Worm (Caenorhabditis elegans): ENCODE data around the gene C08B6.10.

Gene C08B6.10

ce11 chrV:10091152-10091551 lies 34.1 kb upstream of the C08B6.10 start, which contains the start of gene R04B5.11:
TSS of gene R04B5.11 (minus strand) at chrV:10091252.
- TF ChIP-seq ztf-23 (GFP tag; IDR thresholded peaks at IDR 0.05) (no peak), ztf-29 (GFP tag; IDR thresholded peaks at IDR 0.05) (no peak), ref-1 (GFP tag; conservative IDR thresholded peaks at IDR 0.05) (no peak), T22C8.4 (GFP tag; IDR thresholded peaks at IDR 0.05) (no peak), klf-2 (GFP tag; conservative IDR thresholded peaks at IDR 0.05) (no peak)

- TF ChIP-seq ref-1 (GFP tag; conservative IDR thresholded peaks at IDR 0.05) (no peak), tab-1 (GFP tag; IDR thresholded peaks at IDR 0.05) (no peak), cog-1 (tag; optimal IDR thresholded peaks at IDR 0.05) (no peak), klf-2 (GFP tag; conservative IDR thresholded peaks at IDR 0.05) (no peak), flt-1 (GFP tag; IDR thresholded peaks at IDR 0.05) (no peak), ztf-23 (GFP tag; IDR thresholded peaks at IDR 0.05) (no peak), med-1 (GFP tag; optimal IDR thresholded peaks at IDR 0.05; ENCODE audit: insufficient read depth) (no peak), ztf-29 (GFP tag; IDR thresholded peaks at IDR 0.05) (no peak), T22C8.4 (GFP tag; IDR thresholded peaks at IDR 0.05) (no peak)
These were observed 30.9 kb upstream of the C08B6.10 start, which contains the start of gene srd-49 for ce11 chrV:10094374-10094773. TSS of gene srd-49 (plus strand) at chrV:10094674.

- no peak for TF ChIP-seq ref-1 (GFP tag; conservative IDR thresholded peaks at IDR 0.05)
- no peak for TF ChIP-seq tab-1 (GFP tag; IDR thresholded peaks at IDR 0.05)
- no peak for TF ChIP-seq ztf-23 (GFP tag; IDR thresholded peaks at IDR 0.05)
- no peak for TF ChIP-seq klf-2 (GFP tag; conservative IDR thresholded peaks at IDR 0.05)
- no peak for TF ChIP-seq T22C8.4 (GFP tag; IDR thresholded peaks at IDR 0.05)
- no peak for TF ChIP-seq cog-1 (tag; optimal IDR thresholded peaks at IDR 0.05)
- no peak for TF ChIP-seq med-1 (GFP tag; optimal IDR thresholded peaks at IDR 0.05; ENCODE audit: insufficient read depth)
- TF ChIP-seq flt-1 (GFP tag; IDR thresholded peaks at IDR 0.05), result no peak
- TF ChIP-seq ztf-29 (GFP tag; IDR thresholded peaks at IDR 0.05), result no peak
These were observed 28.4 kb upstream of the C08B6.10 start for ce11 chrV:10096932-10097331.

- no peak for TF ChIP-seq ref-1 (GFP tag; conservative IDR thresholded peaks at IDR 0.05)
These were observed 26.9 kb upstream of the C08B6.10 start, which contains the start of gene ugt-47 for ce11 chrV:10098429-10098828. TSS of gene ugt-47 (minus strand) at chrV:10098597.

- no peak for TF ChIP-seq flt-1 (GFP tag; IDR thresholded peaks at IDR 0.05)
- TF ChIP-seq ztf-29 (GFP tag; IDR thresholded peaks at IDR 0.05), result no peak
- TF ChIP-seq tab-1 (GFP tag; IDR thresholded peaks at IDR 0.05), result no peak
- no peak for TF ChIP-seq cog-1 (tag; optimal IDR thresholded peaks at IDR 0.05)
- TF ChIP-seq ref-1 (GFP tag; conservative IDR thresholded peaks at IDR 0.05), result no peak
- no peak for TF ChIP-seq klf-2 (GFP tag; conservative IDR thresholded peaks at IDR 0.05)
- no peak for TF ChIP-seq T22C8.4 (GFP tag; IDR thresholded peaks at IDR 0.05)
- no peak for TF ChIP-seq med-1 (GFP tag; optimal IDR thresholded peaks at IDR 0.05; ENCODE audit: insufficient read depth)
- no peak for TF ChIP-seq ztf-23 (GFP tag; IDR thresholded peaks at IDR 0.05)
These were observed 23.4 kb upstream of the C08B6.10 start, which contains the start of gene C08B6.14 for ce11 chrV:10101916-10102315. TSS of gene C08B6.14 (minus strand) at chrV:10102016.

ce11 chrV:10103811-10104210 lies 21.5 kb upstream of the C08B6.10 start:
- TF ChIP-seq tab-1 (GFP tag; IDR thresholded peaks at IDR 0.05), result no peak
- TF ChIP-seq ztf-23 (GFP tag; IDR thresholded peaks at IDR 0.05), result no peak
- no peak for TF ChIP-seq flt-1 (GFP tag; IDR thresholded peaks at IDR 0.05)
- no peak for TF ChIP-seq klf-2 (GFP tag; conservative IDR thresholded peaks at IDR 0.05)
- TF ChIP-seq ref-1 (GFP tag; conservative IDR thresholded peaks at IDR 0.05), result no peak
- TF ChIP-seq med-1 (GFP tag; optimal IDR thresholded peaks at IDR 0.05; ENCODE audit: insufficient read depth), result no peak

ce11 chrV:10104785-10105310 lies 20.4 kb upstream of the C08B6.10 start, which contains the start of gene ugt-17:
TSS of gene ugt-17 (minus strand) at chrV:10104964.
- no peak for TF ChIP-seq ztf-23 (GFP tag; IDR thresholded peaks at IDR 0.05)
- no peak for TF ChIP-seq klf-2 (GFP tag; conservative IDR thresholded peaks at IDR 0.05)
- no peak for TF ChIP-seq med-1 (GFP tag; optimal IDR thresholded peaks at IDR 0.05; ENCODE audit: insufficient read depth)
- TF ChIP-seq ref-1 (GFP tag; conservative IDR thresholded peaks at IDR 0.05), result no peak
- no peak for TF ChIP-seq T22C8.4 (GFP tag; IDR thresholded peaks at IDR 0.05)

ce11 chrV:10105412-10105811 lies 19.9 kb upstream of the C08B6.10 start, which contains the start of gene C08B6.2:
TSS of gene C08B6.2 (plus strand) at chrV:10105712.
- no peak for TF ChIP-seq tab-1 (GFP tag; IDR thresholded peaks at IDR 0.05)

- no peak for TF ChIP-seq ztf-23 (GFP tag; IDR thresholded peaks at IDR 0.05)
These were observed 18.0 kb upstream of the C08B6.10 start, which contains the start of gene C08B6.11 for ce11 chrV:10107309-10107708. TSS of gene C08B6.11 (plus strand) at chrV:10107609.

- TF ChIP-seq cog-1 (tag; optimal IDR thresholded peaks at IDR 0.05) (no peak), klf-2 (GFP tag; conservative IDR thresholded peaks at IDR 0.05) (no peak), ref-1 (GFP tag; conservative IDR thresholded peaks at IDR 0.05) (no peak), T22C8.4 (GFP tag; IDR thresholded peaks at IDR 0.05) (no peak), med-1 (GFP tag; optimal IDR thresholded peaks at IDR 0.05; ENCODE audit: insufficient read depth) (no peak), tab-1 (GFP tag; IDR thresholded peaks at IDR 0.05) (no peak), flt-1 (GFP tag; IDR thresholded peaks at IDR 0.05) (no peak), ztf-23 (GFP tag; IDR thresholded peaks at IDR 0.05) (no peak), ztf-29 (GFP tag; IDR thresholded peaks at IDR 0.05) (no peak)
These were observed 14.2 kb upstream of the C08B6.10 start for ce11 chrV:10111129-10111528.

- TF ChIP-seq cog-1 (tag; optimal IDR thresholded peaks at IDR 0.05) (no peak), T22C8.4 (GFP tag; IDR thresholded peaks at IDR 0.05) (no peak), klf-2 (GFP tag; conservative IDR thresholded peaks at IDR 0.05) (no peak), flt-1 (GFP tag; IDR thresholded peaks at IDR 0.05) (no peak), tab-1 (GFP tag; IDR thresholded peaks at IDR 0.05) (no peak), ref-1 (GFP tag; conservative IDR thresholded peaks at IDR 0.05) (no peak), ztf-23 (GFP tag; IDR thresholded peaks at IDR 0.05) (no peak), ztf-29 (GFP tag; IDR thresholded peaks at IDR 0.05) (no peak), med-1 (GFP tag; optimal IDR thresholded peaks at IDR 0.05; ENCODE audit: insufficient read depth) (no peak)
These were observed 13.1 kb upstream of the C08B6.10 start, which contains the start of gene C08B6.3 for ce11 chrV:10112187-10112586. TSS of gene C08B6.3 (minus strand) at chrV:10112287.

Measured in whole organism, midembryonic.